Worm (Caenorhabditis elegans) whole organism, young adult: ENCODE data around the gene hcp-3.

Experiments used
- D2030.7 ChIP-seq: fragments of 200-800 bp; sonication (Bioruptor generic); IDR thresholded peaks from 2 replicates; pipeline ENCODE4 v1.3.6; 2022; ENCODE audit warnings: missing genetic modification reagents, missing genetic modification characterization, missing compliant biosample characterization
- F10E7.11 ChIP-seq: sonication (generic microtip); optimal IDR thresholded peaks from 2 replicates; lab custom pipeline; 2017; ENCODE audit warnings: mild to moderate bottlenecking, missing genetic modification characterization, moderate library complexity, missing compliant biosample characterization
- F22D6.2 ChIP-seq: sonication (generic microtip); optimal IDR thresholded peaks from 2 replicates; lab custom pipeline; 2016; ENCODE audit warnings: mild to moderate bottlenecking, missing genetic modification characterization, missing compliant biosample characterization
- F37B4.10 ChIP-seq: fragments of 200-800 bp; sonication (Bioruptor generic); IDR thresholded peaks from 2 replicates; pipeline ENCODE4 v1.3.6; 2022; ENCODE audit warnings: missing genetic modification characterization, missing compliant biosample characterization
- F39B2.1 ChIP-seq: fragments of 200-800 bp; sonication (Bioruptor generic); IDR thresholded peaks from 2 replicates; pipeline ENCODE4 v1.3.6; 2022; ENCODE audit warnings: missing genetic modification reagents, missing genetic modification characterization, missing compliant biosample characterization
- F57A8.1 ChIP-seq: fragments of 200-800 bp; sonication (Bioruptor generic); optimal IDR thresholded peaks from 2 replicates; lab custom pipeline; 2018; ENCODE audit warnings: mild to moderate bottlenecking, missing genetic modification characterization, moderate library complexity, missing compliant biosample characterization
- T07F8.4 ChIP-seq: sonication (generic microtip); optimal IDR thresholded peaks from 2 replicates; lab custom pipeline; 2016; ENCODE audit warnings: mild to moderate bottlenecking, missing genetic modification characterization, moderate library complexity, missing compliant biosample characterization
- Y53F4B.3 ChIP-seq: fragments of 200-800 bp; sonication (Bioruptor generic); IDR thresholded peaks from 2 replicates; pipeline ENCODE4 v1.3.6; 2022; ENCODE audit warnings: missing genetic modification reagents, missing genetic modification characterization, missing compliant biosample characterization
- Y56A3A.18 ChIP-seq: fragments of 200-800 bp; sonication (Bioruptor generic); IDR thresholded peaks from 2 replicates; pipeline ENCODE4 v1.3.6; 2022; ENCODE audit warnings: missing genetic modification reagents, missing genetic modification characterization, missing compliant biosample characterization
- Y67H2A.10 ChIP-seq: fragments of 200-800 bp; sonication (Bioruptor generic); conservative IDR thresholded peaks from 2 replicates; pipeline ENCODE4 v1.3.6; 2022; ENCODE audit warnings: missing genetic modification reagents, missing genetic modification characterization, missing compliant biosample characterization
- Y79H2A.3 ChIP-seq: fragments of 200-800 bp; sonication (Bioruptor generic); conservative IDR thresholded peaks from 2 replicates; pipeline ENCODE4 v1.3.6; 2022; ENCODE audit warnings: missing genetic modification reagents, missing genetic modification characterization, missing compliant biosample characterization
- Y95B8A.8 ChIP-seq: fragments of 200-800 bp; sonication (Bioruptor generic); IDR thresholded peaks from 2 replicates; pipeline ENCODE4 v1.3.6; 2022; ENCODE audit warnings: missing genetic modification reagents, missing genetic modification characterization, missing compliant biosample characterization
- attf-3 ChIP-seq: fragments of 200-800 bp; sonication (Bioruptor generic); conservative IDR thresholded peaks from 2 replicates; pipeline ENCODE4 v1.3.6; 2022; ENCODE audit warnings: missing genetic modification reagents, missing genetic modification characterization, missing compliant biosample characterization
- attf-5 ChIP-seq: fragments of 200-800 bp; sonication (Bioruptor generic); optimal IDR thresholded peaks from 2 replicates; lab custom pipeline; 2018; ENCODE audit warnings: mild to moderate bottlenecking, missing genetic modification characterization, missing compliant biosample characterization
- bed-1 ChIP-seq: fragments of 200-800 bp; sonication (Bioruptor generic); IDR thresholded peaks from 2 replicates; pipeline ENCODE4 v1.3.6; 2022; ENCODE audit warnings: missing genetic modification reagents, missing genetic modification characterization, missing compliant biosample characterization
- cebp-1 ChIP-seq, 2 experiments: fragments of 200-800 bp in 1 of 2; sonication (Bioruptor generic) in 1 of 2; sonication (generic microtip) in 1 of 2; IDR thresholded peaks in 1 of 2; optimal IDR thresholded peaks in 1 of 2; 2 replicates each; pipeline versions ENCODE4 v1.3.6 to Lab custom; 2017 to 2022; ENCODE audit warnings: missing compliant biosample characterization in 2 of 2, missing genetic modification characterization in 2 of 2, mild to moderate bottlenecking in 1 of 2, missing genetic modification reagents in 1 of 2, moderate library complexity in 1 of 2
- cebp-2 ChIP-seq: fragments of 200-800 bp; sonication (Bioruptor generic); IDR thresholded peaks from 2 replicates; pipeline ENCODE4 v1.3.6; 2022; ENCODE audit warnings: missing genetic modification characterization, missing compliant biosample characterization
- dox-1 ChIP-seq: fragments of 200-800 bp; sonication (Bioruptor generic); IDR thresholded peaks from 2 replicates; pipeline ENCODE4 v1.3.6; 2022; ENCODE audit warnings: missing genetic modification reagents, missing genetic modification characterization, missing compliant biosample characterization
- efl-1 ChIP-seq: fragments of 150-350 bp; optimal IDR thresholded peaks from 2 replicates; lab custom pipeline; 2014; ENCODE audit warnings: missing biosample characterization, missing genetic modification reagents, missing genetic modification characterization
- fkh-3 ChIP-seq: sonication (generic microtip); optimal IDR thresholded peaks from 2 replicates; lab custom pipeline; 2016; ENCODE audit warnings: mild to moderate bottlenecking, missing genetic modification characterization, missing compliant biosample characterization
- him-1 ChIP-seq: sonication (generic microtip); optimal IDR thresholded peaks from 2 replicates; lab custom pipeline; 2016; ENCODE audit warnings: missing genotype, missing genetic modification reagents, missing genetic modification characterization, missing compliant biosample characterization
- hmg-1.2 ChIP-seq: fragments of 200-800 bp; sonication (Bioruptor generic); IDR thresholded peaks from 2 replicates; pipeline ENCODE4 v1.3.6; 2022; ENCODE audit warnings: missing genetic modification reagents, missing genetic modification characterization, missing compliant biosample characterization
- let-607 ChIP-seq, 2 experiments: fragments of 200-800 bp in 1 of 2; sonication (Bioruptor generic) in 1 of 2; sonication (generic microtip) in 1 of 2; optimal IDR thresholded peaks; 2 replicates each; lab custom pipeline; 2016 to 2018; ENCODE audit warnings: mild to moderate bottlenecking in 2 of 2, missing compliant biosample characterization in 2 of 2, missing genetic modification characterization in 2 of 2, moderate library complexity in 2 of 2, missing genotype in 1 of 2
- lin-35 ChIP-seq, 3 experiments: fragments of 150-350 bp in 2 of 3; sonication (generic microtip) in 1 of 3; optimal IDR thresholded peaks; 2 replicates each; lab custom pipeline; 2014 to 2018; ENCODE audit warnings: missing biosample characterization in 3 of 3, missing genetic modification characterization in 3 of 3, missing genetic modification reagents in 3 of 3
- lsl-1 ChIP-seq: fragments of 200-800 bp; sonication (Bioruptor generic); optimal IDR thresholded peaks from 2 replicates; lab custom pipeline; 2018; ENCODE audit warnings: mild to moderate bottlenecking, missing genetic modification characterization, moderate library complexity, missing compliant biosample characterization
- madf-3 ChIP-seq: fragments of 200-800 bp; sonication (Bioruptor generic); IDR thresholded peaks from 2 replicates; pipeline ENCODE4 v1.3.6; 2022; ENCODE audit warnings: missing genetic modification reagents, missing genetic modification characterization, missing compliant biosample characterization
- madf-6 ChIP-seq: fragments of 200-800 bp; sonication (Bioruptor generic); IDR thresholded peaks from 2 replicates; pipeline ENCODE4 v1.3.6; 2022; ENCODE audit warnings: missing genetic modification reagents, missing genetic modification characterization, missing compliant biosample characterization
- mcd-1 ChIP-seq: fragments of 200-800 bp; sonication (Bioruptor generic); IDR thresholded peaks from 2 replicates; pipeline ENCODE4 v1.3.6; 2022; ENCODE audit warnings: missing genetic modification reagents, missing genetic modification characterization, missing compliant biosample characterization
- nfya-2 ChIP-seq: fragments of 200-800 bp; sonication (Bioruptor generic); IDR thresholded peaks from 2 replicates; pipeline ENCODE4 v1.3.6; 2022; ENCODE audit warnings: missing genetic modification reagents, missing genetic modification characterization, missing compliant biosample characterization
- nhr-179 ChIP-seq: sonication (generic microtip); optimal IDR thresholded peaks from 2 replicates; lab custom pipeline; 2016; ENCODE audit warnings: mild to moderate bottlenecking, missing genetic modification characterization, missing compliant biosample characterization
- nhr-27 ChIP-seq: fragments of 200-800 bp; sonication (Bioruptor generic); optimal IDR thresholded peaks from 2 replicates; lab custom pipeline; 2018; ENCODE audit warnings: mild to moderate bottlenecking, missing genetic modification characterization, moderate library complexity, missing compliant biosample characterization
- nhr-80 ChIP-seq: sonication (generic microtip); optimal IDR thresholded peaks from 2 replicates; lab custom pipeline; 2016; ENCODE audit warnings: missing genetic modification characterization, missing compliant biosample characterization
- pha-4 ChIP-seq: fragments of 150-350 bp; sonication (generic microtip); optimal IDR thresholded peaks from 2 replicates; lab custom pipeline; 2014; ENCODE audit warnings: missing biosample characterization, missing genetic modification reagents, missing genetic modification characterization
- rcor-1 ChIP-seq: fragments of 200-800 bp; sonication (Bioruptor generic); IDR thresholded peaks from 2 replicates; pipeline ENCODE4 v1.3.6; 2022; ENCODE audit warnings: missing genetic modification reagents, missing genetic modification characterization, missing compliant biosample characterization
- rec-8 ChIP-seq, 2 experiments: sonication (generic microtip); optimal IDR thresholded peaks; 2 replicates each; lab custom pipeline; 2016; ENCODE audit warnings: mild to moderate bottlenecking in 2 of 2, missing genetic modification characterization in 2 of 2, missing genetic modification reagents in 2 of 2, missing genotype in 2 of 2, missing biosample characterization in 1 of 2, missing compliant biosample characterization in 1 of 2, moderate library complexity in 1 of 2
- repo-1 ChIP-seq: sonication (generic microtip); optimal IDR thresholded peaks from 2 replicates; lab custom pipeline; 2017; ENCODE audit warnings: mild to moderate bottlenecking, missing genetic modification characterization, missing compliant biosample characterization
- sdz-38 ChIP-seq: sonication (generic microtip); optimal IDR thresholded peaks from 2 replicates; lab custom pipeline; 2016; ENCODE audit warnings: missing genotype, missing genetic modification characterization, missing compliant biosample characterization
- snpc-1.3 ChIP-seq: sonication (generic microtip); optimal IDR thresholded peaks from 2 replicates; lab custom pipeline; 2017; ENCODE audit warnings: missing genetic modification characterization, mild to moderate bottlenecking, missing compliant biosample characterization, antibody characterized with exemption, moderate library complexity, missing genotype, missing genetic modification reagents; ENCODE audit not compliant: insufficient read depth
- snpc-4 ChIP-seq, 5 experiments: fragments of 150-350 bp in 1 of 5; sonication (generic microtip) in 4 of 5; optimal IDR thresholded peaks; 2 replicates each; lab custom pipeline; 2014 to 2018; ENCODE audit warnings: missing genetic modification characterization in 5 of 5, missing biosample characterization in 3 of 5, antibody characterized with exemption in 2 of 5, mild to moderate bottlenecking in 2 of 5, missing compliant biosample characterization in 2 of 5, missing genotype in 2 of 5, moderate library complexity in 2 of 5, missing genetic modification reagents in 1 of 5
- tbp1 ChIP-seq: fragments of 200-800 bp; sonication (Bioruptor generic); optimal IDR thresholded peaks from 2 replicates; lab custom pipeline; 2018; ENCODE audit warnings: mild to moderate bottlenecking, missing genetic modification characterization, missing compliant biosample characterization
- unc-62 ChIP-seq: fragments of 150-350 bp; optimal IDR thresholded peaks from 2 replicates; lab custom pipeline; 2014; ENCODE audit warnings: missing biosample characterization, missing genetic modification reagents, missing genetic modification characterization
- zim-3 ChIP-seq: sonication (generic microtip); optimal IDR thresholded peaks from 2 replicates; lab custom pipeline; 2017; ENCODE audit warnings: mild to moderate bottlenecking, missing genetic modification characterization, moderate library complexity, missing compliant biosample characterization
- ztf-26 ChIP-seq: sonication (generic microtip); optimal IDR thresholded peaks from 2 replicates; lab custom pipeline; 2017; ENCODE audit warnings: missing genetic modification characterization, missing compliant biosample characterization
- ztf-3 ChIP-seq: fragments of 200-800 bp; sonication (Bioruptor generic); optimal IDR thresholded peaks from 2 replicates; lab custom pipeline; 2018; ENCODE audit warnings: mild to moderate bottlenecking, missing genetic modification characterization, missing compliant biosample characterization

hcp-3 gene

ce11 chrIII:9580039-9580891 is 36.0 kb downstream of the hcp-3 start, which contains the start of gene ced-7:
ced-7 (minus strand) TSS chrIII:9580089.
- TF ChIP-seq madf-6 (GFP tag; lab: Robert Waterston, UW) (no peak), tbp1 (no peak), cebp-1 (GFP tag; IDR thresholded peaks at IDR 0.05; lab: Robert Waterston, UW) (no peak), cebp-1 (tag; optimal IDR thresholded peaks at IDR 0.05; lab: Kevin White, UChicago) (peak; percentile 82), F57A8.1 (GFP tag; lab: Kevin White, UChicago) (no peak), Y56A3A.18 (GFP tag; lab: Robert Waterston, UW) (no peak), pha-4 (tag; lab: Kevin White, UChicago) (no peak), mcd-1 (GFP tag; lab: Robert Waterston, UW) (no peak), Y67H2A.10 (GFP tag; lab: Robert Waterston, UW) (no peak), attf-5 (peak; percentile 18)

ce11 chrIII:9570869-9571268 is 45.4 kb downstream of the hcp-3 start:
- TF ChIP-seq madf-6 (GFP tag; lab: Robert Waterston, UW), result no peak
- TF ChIP-seq ztf-26 (tag; lab: Kevin White, UChicago), result no peak
- peak in 1 of 3 experiments; percentile 26 for TF ChIP-seq lin-35 (GFP tag; optimal IDR thresholded peaks at IDR 0.05; lab: Kevin White, UChicago)
- TF ChIP-seq repo-1, result no peak
- TF ChIP-seq cebp-2 (GFP tag; lab: Robert Waterston, UW), result no peak
- TF ChIP-seq bed-1 (GFP tag; lab: Robert Waterston, UW), result no peak
- no peak for TF ChIP-seq attf-3
- no peak for TF ChIP-seq rec-8 (tag; optimal IDR thresholded peaks at IDR 0.05; lab: Kevin White, UChicago)
- peak; percentile 98 for TF ChIP-seq nfya-2
- no peak for TF ChIP-seq unc-62 (GFP tag; lab: Kevin White, UChicago)
- TF ChIP-seq snpc-4 (GFP tag; optimal IDR thresholded peaks at IDR 0.05; lab: Kevin White, UChicago), result no peak
- no peak for TF ChIP-seq snpc-4 (tag; optimal IDR thresholded peaks at IDR 0.05; lab: Kevin White, UChicago)
- TF ChIP-seq sdz-38, result no peak
- no peak for TF ChIP-seq Y95B8A.8
- no peak for TF ChIP-seq madf-3 (GFP tag; lab: Robert Waterston, UW)
- no peak for TF ChIP-seq rcor-1 (GFP tag; lab: Robert Waterston, UW)
- no peak for TF ChIP-seq F22D6.2 (tag; lab: Kevin White, UChicago)
- no peak for TF ChIP-seq nhr-27 (tag; lab: Kevin White, UChicago)
- TF ChIP-seq efl-1, result peak; percentile 50
- TF ChIP-seq dox-1 (GFP tag; lab: Robert Waterston, UW), result no peak
- TF ChIP-seq nhr-80, result no peak
- TF ChIP-seq fkh-3 (tag; lab: Kevin White, UChicago), result no peak
- no peak for TF ChIP-seq F10E7.11
- TF ChIP-seq hmg-1.2 (GFP tag; lab: Robert Waterston, UW), result no peak
- TF ChIP-seq F37B4.10 (GFP tag; lab: Robert Waterston, UW), result no peak
- peak; percentile 73 to 95 for TF ChIP-seq let-607 (tag; optimal IDR thresholded peaks at IDR 0.05; lab: Kevin White, UChicago)
- no peak for TF ChIP-seq snpc-1.3 (tag; lab: Kevin White, UChicago)
- no peak for TF ChIP-seq him-1 (tag; lab: Kevin White, UChicago)
- TF ChIP-seq nhr-179 (tag; lab: Kevin White, UChicago), result no peak
- TF ChIP-seq Y79H2A.3 (GFP tag; lab: Robert Waterston, UW), result no peak
- TF ChIP-seq mcd-1 (GFP tag; lab: Robert Waterston, UW), result 0 out of 2 replicates have a peak, but pooled peaks have one; percentile 12
- TF ChIP-seq lsl-1, result no peak
- TF ChIP-seq Y53F4B.3, result no peak
- no peak for TF ChIP-seq F39B2.1 (GFP tag; lab: Robert Waterston, UW)
- no peak for TF ChIP-seq ztf-3
- TF ChIP-seq T07F8.4 (tag; lab: Kevin White, UChicago), result no peak
- TF ChIP-seq zim-3, result no peak
- TF ChIP-seq D2030.7 (GFP tag; lab: Robert Waterston, UW), result no peak
